Fruit fly (Drosophila melanogaster): ENCODE data around the gene Cp19.

- TF ChIP-seq slou (GFP tag; optimal IDR thresholded peaks at IDR 0.05) (no peak), ERR (GFP tag; optimal IDR thresholded peaks at IDR 0.05) (no peak), CG42726 (GFP tag; IDR thresholded peaks at IDR 0.05; ENCODE audit: partially characterized antibody) (no peak)
These were observed 26.0 kb downstream of the Cp19 start, which contains the start of gene CG6576 for dm6 chr3L:8755689-8756088.
